Fruit fly (Drosophila melanogaster) whole organism, adult: ENCODE results near the gene cert.

Experiments used
- CG11617 ChIP-seq: fragments of 200-800 bp; sonication (Bioruptor generic); optimal IDR thresholded peaks from 2 replicates; lab custom pipeline; 2017; ENCODE audit warnings: mild to moderate bottlenecking, missing biosample characterization, missing genetic modification reagents, missing genetic modification characterization
- CG12768 ChIP-seq: fragments of 200-800 bp; sonication (Bioruptor generic); optimal IDR thresholded peaks from 2 replicates; lab custom pipeline; 2017; ENCODE audit warnings: missing biosample characterization, missing genetic modification characterization, mild to moderate bottlenecking, moderate library complexity, missing genetic modification reagents
- CG14711 ChIP-seq: fragments of 200-800 bp; sonication (Bioruptor generic); optimal IDR thresholded peaks from 2 replicates; lab custom pipeline; 2018; ENCODE audit warnings: missing biosample characterization, mild to moderate bottlenecking, missing genetic modification characterization, moderate library complexity
- CG1620 ChIP-seq: fragments of 200-800 bp; sonication (Bioruptor generic); optimal IDR thresholded peaks from 2 replicates; lab custom pipeline; 2016; ENCODE audit warnings: missing biosample characterization, missing genetic modification characterization
- CG33017 ChIP-seq: fragments of 200-800 bp; sonication (Bioruptor generic); optimal IDR thresholded peaks from 2 replicates; lab custom pipeline; 2018; ENCODE audit warnings: missing biosample characterization, mild to moderate bottlenecking, missing genetic modification characterization, moderate library complexity
- CG5204 ChIP-seq: fragments of 200-800 bp; sonication (Bioruptor generic); optimal IDR thresholded peaks from 2 replicates; lab custom pipeline; 2016; ENCODE audit warnings: missing biosample characterization, missing genetic modification characterization
- CG7045 ChIP-seq: fragments of 200-800 bp; sonication (Bioruptor generic); optimal IDR thresholded peaks from 2 replicates; lab custom pipeline; 2017; ENCODE audit warnings: missing biosample characterization, mild to moderate bottlenecking, missing genetic modification characterization
- CG7101 ChIP-seq: fragments of 200-800 bp; sonication (Bioruptor generic); optimal IDR thresholded peaks from 2 replicates; lab custom pipeline; 2018; ENCODE audit warnings: missing biosample characterization, mild to moderate bottlenecking, missing genetic modification characterization, moderate library complexity
- Clk ChIP-seq: fragments of 200-800 bp; sonication (Bioruptor generic); optimal IDR thresholded peaks from 2 replicates; lab custom pipeline; 2017; ENCODE audit warnings: missing biosample characterization, missing genetic modification characterization
- Crg-1 ChIP-seq: fragments of 200-800 bp; sonication (Bioruptor generic); optimal IDR thresholded peaks from 2 replicates; lab custom pipeline; 2016; ENCODE audit warnings: missing biosample characterization, missing genetic modification characterization
- Hr96 ChIP-seq: fragments of 200-800 bp; sonication (Bioruptor generic); optimal IDR thresholded peaks from 2 replicates; lab custom pipeline; 2016; ENCODE audit warnings: missing biosample characterization, missing genetic modification characterization
- Mnt ChIP-seq: fragments of 200-800 bp; sonication (Bioruptor generic); optimal IDR thresholded peaks from 2 replicates; lab custom pipeline; 2016; ENCODE audit warnings: missing biosample characterization, mild to moderate bottlenecking, missing genetic modification characterization
- bab1 ChIP-seq: fragments of 200-800 bp; sonication (Bioruptor generic); optimal IDR thresholded peaks from 3 replicates; lab custom pipeline; 2019; ENCODE audit warnings: missing biosample characterization, mild to moderate bottlenecking, missing genetic modification characterization, moderate library complexity
- cic ChIP-seq: fragments of 200-800 bp; sonication (Bioruptor generic); optimal IDR thresholded peaks from 2 replicates; lab custom pipeline; 2017; ENCODE audit warnings: missing biosample characterization, mild to moderate bottlenecking, missing genetic modification characterization, moderate library complexity
- cnc ChIP-seq, 2 experiments: fragments of >200 bp; optimal IDR thresholded peaks; 2 replicates each; lab custom pipeline; 2017
- kay ChIP-seq: fragments of 200-800 bp; sonication (Bioruptor generic); peaks from one replicate; lab custom pipeline; 2016; ENCODE audit warnings: missing biosample characterization, missing genetic modification characterization, borderline replicate concordance
- ovo ChIP-seq: fragments of 200-800 bp; sonication (Bioruptor generic); optimal IDR thresholded peaks from 2 replicates; lab custom pipeline; 2016; ENCODE audit warnings: missing biosample characterization, missing genetic modification characterization
- pad ChIP-seq: fragments of 200-800 bp; sonication (Bioruptor generic); optimal IDR thresholded peaks from 3 replicates; lab custom pipeline; 2017; ENCODE audit warnings: missing biosample characterization, missing genetic modification characterization, mild to moderate bottlenecking, moderate library complexity, missing genetic modification reagents
- tj ChIP-seq: fragments of 200-800 bp; sonication (Bioruptor generic); optimal IDR thresholded peaks from 3 replicates; lab custom pipeline; 2017; ENCODE audit warnings: missing biosample characterization, mild to moderate bottlenecking, missing genetic modification characterization, moderate library complexity
- toe ChIP-seq: fragments of 200-800 bp; sonication (Bioruptor generic); optimal IDR thresholded peaks from 2 replicates; lab custom pipeline; 2016; ENCODE audit warnings: missing biosample characterization, missing genetic modification characterization

cert gene

dm6 chr3L:8333574-8333973 lies 43.9 kb upstream of the cert start:
- TF ChIP-seq bab1 (GFP tag; lab: Kevin White, UChicago) (no peak), tj (GFP tag; lab: Kevin White, UChicago) (no peak), cnc (optimal IDR thresholded peaks at IDR 0.05; lab: Kevin White, UChicago) (no peak), cic (GFP tag; lab: Kevin White, UChicago) (no peak)

dm6 chr3L:8331414-8331813 lies 41.7 kb upstream of the cert start:
- no peak for TF ChIP-seq Crg-1 (GFP tag; lab: Kevin White, UChicago)
- no peak for TF ChIP-seq cnc (optimal IDR thresholded peaks at IDR 0.05; lab: Kevin White, UChicago)
- no peak for TF ChIP-seq Clk
- TF ChIP-seq kay (GFP tag; lab: Kevin White, UChicago): no peak
- TF ChIP-seq tj (GFP tag; lab: Kevin White, UChicago): no peak
- TF ChIP-seq CG11617 (GFP tag; lab: Kevin White, UChicago): no peak
- TF ChIP-seq CG14711 (tag; lab: Kevin White, UChicago): no peak
- no peak for TF ChIP-seq Hr96 (GFP tag; lab: Kevin White, UChicago)
- no peak for TF ChIP-seq CG1620 (GFP tag; lab: Kevin White, UChicago)

- TF ChIP-seq CG11617 (GFP tag; lab: Kevin White, UChicago) (no peak), CG33017 (no peak), pad (GFP tag; lab: Kevin White, UChicago) (no peak), CG1620 (GFP tag; lab: Kevin White, UChicago) (no peak), cnc (optimal IDR thresholded peaks at IDR 0.05; lab: Kevin White, UChicago) (no peak), CG5204 (GFP tag; lab: Kevin White, UChicago) (no peak), CG7101 (tag; lab: Kevin White, UChicago) (no peak), bab1 (GFP tag; lab: Kevin White, UChicago) (no peak), CG7045 (no peak), CG14711 (tag; lab: Kevin White, UChicago) (no peak), ovo (GFP tag; lab: Kevin White, UChicago) (no peak)
Measured at dm6 chr3L:8329005-8329404, 39.3 kb upstream of the cert start.

dm6 chr3L:8328283-8328682 lies 38.6 kb upstream of the cert start, which contains the start of gene CG34462:
Gene CG34462 (plus strand): TSS chr3L:8328583.
- TF ChIP-seq CG7045: no peak
- no peak for TF ChIP-seq Mnt (GFP tag; lab: Kevin White, UChicago)
- no peak for TF ChIP-seq Crg-1 (GFP tag; lab: Kevin White, UChicago)
- no peak for TF ChIP-seq toe (GFP tag; lab: Kevin White, UChicago)
- TF ChIP-seq Clk: no peak
- no peak for TF ChIP-seq pad (GFP tag; lab: Kevin White, UChicago)
- TF ChIP-seq cic (GFP tag; lab: Kevin White, UChicago): no peak
- no peak for TF ChIP-seq CG1620 (GFP tag; lab: Kevin White, UChicago)
- TF ChIP-seq Hr96 (GFP tag; lab: Kevin White, UChicago): no peak
- no peak for TF ChIP-seq CG33017
- TF ChIP-seq CG12768 (GFP tag; lab: Kevin White, UChicago): no peak
- TF ChIP-seq ovo (GFP tag; lab: Kevin White, UChicago): no peak
- TF ChIP-seq CG11617 (GFP tag; lab: Kevin White, UChicago): no peak

dm6 chr3L:8325559-8325958 lies 35.9 kb upstream of the cert start, which contains the start of gene CG34461:
Gene CG34461 (plus strand): TSS chr3L:8325859.
- TF ChIP-seq CG5204 (GFP tag; lab: Kevin White, UChicago) (no peak), tj (GFP tag; lab: Kevin White, UChicago) (no peak), CG12768 (GFP tag; lab: Kevin White, UChicago) (no peak), Clk (no peak), Crg-1 (GFP tag; lab: Kevin White, UChicago) (no peak), CG7101 (tag; lab: Kevin White, UChicago) (no peak), pad (GFP tag; lab: Kevin White, UChicago) (no peak), CG33017 (no peak), CG7045 (no peak), cnc (optimal IDR thresholded peaks at IDR 0.05; lab: Kevin White, UChicago) (no peak), kay (GFP tag; lab: Kevin White, UChicago) (no peak), CG1620 (GFP tag; lab: Kevin White, UChicago) (no peak)

dm6 chr3L:8323817-8324216 lies 34.1 kb upstream of the cert start:
- TF ChIP-seq ovo (GFP tag; lab: Kevin White, UChicago) (no peak), CG14711 (tag; lab: Kevin White, UChicago) (no peak), CG33017 (no peak), Mnt (GFP tag; lab: Kevin White, UChicago) (no peak)

- TF ChIP-seq pad (GFP tag; lab: Kevin White, UChicago) (no peak), toe (GFP tag; lab: Kevin White, UChicago) (no peak), Clk (no peak)
Measured at dm6 chr3L:8320105-8320813, 30.6 kb upstream of the cert start, which contains the start of gene CG13670. Gene CG13670 (plus strand): TSS chr3L:8320763.
